Fruit fly (Drosophila melanogaster) whole organism, wandering third instar larva: Measurements from ENCODE around the gene PrBP.

Experiments
- Abd-B ChIP-seq: fragments of >200 bp; optimal IDR thresholded peaks from 2 replicates; lab custom pipeline; 2017; ENCODE audit warnings: missing biosample characterization, missing genetic modification characterization
- CrebA ChIP-seq: fragments of 200-800 bp; sonication (Bioruptor generic); optimal IDR thresholded peaks from 2 replicates; lab custom pipeline; 2016; ENCODE audit warnings: missing biosample characterization, mild to moderate bottlenecking, missing genetic modification characterization, borderline replicate concordance
- Dfd ChIP-seq: fragments of >200 bp; optimal IDR thresholded peaks from 2 replicates; lab custom pipeline; 2017; ENCODE audit warnings: missing biosample characterization, missing genetic modification characterization
- Dif ChIP-seq: fragments of 200-275, 200-300 bp; sonication (Bioruptor generic); optimal IDR thresholded peaks from 2 replicates; lab custom pipeline; 2018; ENCODE audit warnings: missing biosample characterization, missing genetic modification characterization; ENCODE audit not compliant: partially characterized antibody
- HLH106 ChIP-seq: fragments of 200-800 bp; optimal IDR thresholded peaks from 3 replicates; lab custom pipeline; 2019; ENCODE audit warnings: missing biosample characterization, mild to moderate bottlenecking, missing genetic modification characterization, moderate library complexity
- Hnf4 ChIP-seq: fragments of 200-800 bp; sonication (Bioruptor generic); optimal IDR thresholded peaks from 2 replicates; lab custom pipeline; 2016; ENCODE audit warnings: missing biosample characterization, mild to moderate bottlenecking, missing genetic modification characterization
- Hr78 ChIP-seq: fragments of >200 bp; optimal IDR thresholded peaks from 2 replicates; lab custom pipeline; 2017; ENCODE audit warnings: missing biosample characterization, missing genetic modification characterization
- Hr83 ChIP-seq: fragments of 200-300 bp; sonication (Bioruptor generic); optimal IDR thresholded peaks from 2 replicates; lab custom pipeline; 2016; ENCODE audit warnings: missing biosample characterization, mild to moderate bottlenecking, missing genetic modification characterization, moderate library complexity; ENCODE audit not compliant: poor library complexity, severe bottlenecking
- Jra ChIP-seq: sonication (Bioruptor generic); optimal IDR thresholded peaks from 2 replicates; lab custom pipeline; 2016; ENCODE audit warnings: missing biosample characterization, missing genetic modification characterization
- Mio ChIP-seq: sonication (Bioruptor generic); optimal IDR thresholded peaks from 2 replicates; lab custom pipeline; 2016; ENCODE audit warnings: missing biosample characterization, missing genetic modification characterization
- Myc ChIP-seq: fragments of >200 bp; optimal IDR thresholded peaks from 2 replicates; lab custom pipeline; 2017
- N ChIP-seq: fragments of >200 bp; optimal IDR thresholded peaks from 2 replicates; lab custom pipeline; 2018; ENCODE audit warnings: missing biosample characterization, missing external identifiers, missing genetic modification characterization
- OdsH ChIP-seq: fragments of 200-800 bp; sonication (Bioruptor generic); optimal IDR thresholded peaks from 2 replicates; lab custom pipeline; 2016; ENCODE audit warnings: missing biosample characterization, mild to moderate bottlenecking, missing genetic modification characterization
- Rel ChIP-seq, 2 experiments: fragments of 200-800 bp; sonication (Bioruptor generic) in 1 of 2; optimal IDR thresholded peaks; 2 replicates in 1 of 2; 3 replicates in 1 of 2; lab custom pipeline; 2016 to 2019; ENCODE audit warnings: mild to moderate bottlenecking in 2 of 2, missing biosample characterization in 2 of 2, missing genetic modification characterization in 2 of 2, moderate library complexity in 1 of 2
- Sp1 ChIP-seq: fragments of 200-800 bp; sonication (Bioruptor generic); optimal IDR thresholded peaks from 3 replicates; lab custom pipeline; 2019; ENCODE audit warnings: missing biosample characterization, mild to moderate bottlenecking, missing genetic modification characterization, moderate library complexity
- Vsx2 ChIP-seq: fragments of 200-300, 225-300 bp; sonication (Bioruptor generic); optimal IDR thresholded peaks from 2 replicates; lab custom pipeline; 2018; ENCODE audit warnings: missing biosample characterization, missing genetic modification characterization; ENCODE audit not compliant: partially characterized antibody
- br ChIP-seq: fragments of 200-800 bp; sonication (Bioruptor generic); optimal IDR thresholded peaks from 2 replicates; lab custom pipeline; 2016; ENCODE audit warnings: missing biosample characterization, missing genetic modification characterization
- brk ChIP-seq: fragments of 200-800 bp; sonication (Bioruptor generic); optimal IDR thresholded peaks from 2 replicates; lab custom pipeline; 2016; ENCODE audit warnings: missing biosample characterization, mild to moderate bottlenecking, missing genetic modification characterization
- dl ChIP-seq, 2 experiments: fragments of 175-275, 200-275 bp in 1 of 2; fragments of 200-275 bp in 1 of 2; sonication (Bioruptor generic); optimal IDR thresholded peaks; lab custom pipeline; 2018; ENCODE audit warnings: mild to moderate bottlenecking in 2 of 2, missing biosample characterization in 2 of 2, missing genetic modification characterization in 2 of 2, moderate library complexity in 2 of 2; ENCODE audit not compliant: partially characterized antibody in 2 of 2, insufficient read depth in 1 of 2
- dmrt93B ChIP-seq: fragments of 200-800 bp; sonication (Bioruptor generic); optimal IDR thresholded peaks from 2 replicates; lab custom pipeline; 2018; ENCODE audit warnings: missing biosample characterization, mild to moderate bottlenecking, missing genetic modification characterization
- dsf ChIP-seq: sonication (Bioruptor generic); optimal IDR thresholded peaks from 2 replicates; lab custom pipeline; 2016; ENCODE audit warnings: missing biosample characterization, missing genetic modification characterization, borderline replicate concordance
- ey ChIP-seq: fragments of 200-800 bp; sonication (Bioruptor generic); optimal IDR thresholded peaks from 2 replicates; lab custom pipeline; 2016; ENCODE audit warnings: missing biosample characterization, missing genetic modification characterization
- fru ChIP-seq: fragments of 200-800 bp; sonication (Bioruptor generic); optimal IDR thresholded peaks from 3 replicates; lab custom pipeline; 2016; ENCODE audit warnings: missing biosample characterization, mild to moderate bottlenecking, missing genetic modification characterization
- lola ChIP-seq: fragments of >200 bp; optimal IDR thresholded peaks from 2 replicates; lab custom pipeline; 2017; ENCODE audit warnings: missing biosample characterization, missing genetic modification characterization
- psq ChIP-seq: fragments of 200-800 bp; sonication (Bioruptor generic); optimal IDR thresholded peaks from 3 replicates; lab custom pipeline; 2017; ENCODE audit warnings: missing biosample characterization, mild to moderate bottlenecking, missing genetic modification characterization, moderate library complexity
- rgr ChIP-seq: fragments of 200-800 bp; sonication (Bioruptor generic); optimal IDR thresholded peaks from 3 replicates; lab custom pipeline; 2016; ENCODE audit warnings: missing biosample characterization, mild to moderate bottlenecking, missing genetic modification characterization
- sage ChIP-seq: fragments of 200-800 bp; sonication (Bioruptor generic); optimal IDR thresholded peaks from 2 replicates; lab custom pipeline; 2016; ENCODE audit warnings: missing biosample characterization, mild to moderate bottlenecking, missing genetic modification characterization
- sv ChIP-seq: fragments of 200-800 bp; sonication (Bioruptor generic); optimal IDR thresholded peaks from 3 replicates; lab custom pipeline; 2016; ENCODE audit warnings: missing biosample characterization, missing genetic modification characterization
- usp ChIP-seq: fragments of >200 bp; optimal IDR thresholded peaks from 2 replicates; lab custom pipeline; 2017; ENCODE audit warnings: missing biosample characterization, missing genetic modification characterization
- woc ChIP-seq: sonication (Bioruptor generic); optimal IDR thresholded peaks from 2 replicates; lab custom pipeline; 2016; ENCODE audit warnings: missing biosample characterization, mild to moderate bottlenecking, missing genetic modification characterization

The PrBP gene

dm6 chr2L:8691292-8691975 lies 5.7 kb upstream of the PrBP start (continued):
- TF ChIP-seq woc (GFP tag; lab: Kevin White, UChicago) (peak; percentile 85), Dfd (GFP tag; lab: Kevin White, UChicago) (no peak), fru (GFP tag; lab: Kevin White, UChicago) (peak; percentile 89)

dm6 chr2L:8690913-8691291 lies 5.1 kb upstream of the PrBP start:
- TF ChIP-seq Rel (GFP tag; optimal IDR thresholded peaks at IDR 0.05; lab: Kevin White, UChicago) (no peak), Rel (tag; optimal IDR thresholded peaks at IDR 0.05; lab: Kevin White, UChicago) (peak; percentile 75), CrebA (GFP tag; lab: Kevin White, UChicago) (no peak), Hnf4 (GFP tag; lab: Kevin White, UChicago) (no peak), ey (GFP tag; lab: Kevin White, UChicago) (no peak), woc (GFP tag; lab: Kevin White, UChicago) (no peak), dmrt93B (no peak), OdsH (GFP tag; lab: Kevin White, UChicago) (no peak), Sp1 (no peak), Hr78 (GFP tag; lab: Kevin White, UChicago) (no peak), dsf (GFP tag; lab: Kevin White, UChicago) (no peak), brk (GFP tag; lab: Kevin White, UChicago) (no peak), rgr (GFP tag; lab: Kevin White, UChicago) (no peak), dl (GFP tag; optimal IDR thresholded peaks at IDR 0.05; lab: Kevin White, UChicago; ENCODE audit: insufficient read depth in 1 of 2, partially characterized antibody in 2 of 2) (no peak), Dfd (GFP tag; lab: Kevin White, UChicago) (no peak), Vsx2 (no peak), Dif (GFP tag; lab: Kevin White, UChicago) (peak; percentile 9), Hr83 (GFP tag; lab: Kevin White, UChicago) (peak; percentile 13), psq (GFP tag; lab: Kevin White, UChicago) (no peak), br (GFP tag; lab: Kevin White, UChicago) (no peak)

dm6 chr2L:8690382-8690781 lies 4.6 kb upstream of the PrBP start:
- peak; percentile 3 for TF ChIP-seq Hnf4 (GFP tag; lab: Kevin White, UChicago)
- TF ChIP-seq dsf (GFP tag; lab: Kevin White, UChicago) = no peak

- TF ChIP-seq Hr83 (GFP tag; lab: Kevin White, UChicago) = no peak
- no peak for TF ChIP-seq OdsH (GFP tag; lab: Kevin White, UChicago)
- no peak for TF ChIP-seq Dif (GFP tag; lab: Kevin White, UChicago)
- no peak for TF ChIP-seq br (GFP tag; lab: Kevin White, UChicago)
- no peak for TF ChIP-seq HLH106 (tag; lab: Kevin White, UChicago)
Measured at dm6 chr2L:8689853-8690252, 4.1 kb upstream of the PrBP start.

dm6 chr2L:8684276-8684675 lies 1.5 kb downstream of the PrBP start, which contains the start of gene CG9289:
CG9289 (minus strand) TSS chr2L:8684376.
- TF ChIP-seq Hr78 (GFP tag; lab: Kevin White, UChicago) (no peak), CrebA (GFP tag; lab: Kevin White, UChicago) (no peak), brk (GFP tag; lab: Kevin White, UChicago) (no peak), Mio (GFP tag; lab: Kevin White, UChicago) (no peak), psq (GFP tag; lab: Kevin White, UChicago) (no peak), HLH106 (tag; lab: Kevin White, UChicago) (no peak), lola (GFP tag; lab: Kevin White, UChicago) (no peak), N (GFP tag; lab: Kevin White, UChicago) (no peak), woc (GFP tag; lab: Kevin White, UChicago) (no peak), Dfd (GFP tag; lab: Kevin White, UChicago) (no peak), rgr (GFP tag; lab: Kevin White, UChicago) (no peak), Myc (lab: Kevin White, UChicago) (no peak), Abd-B (GFP tag; lab: Kevin White, UChicago) (no peak), Jra (no peak), Dif (GFP tag; lab: Kevin White, UChicago) (no peak), usp (no peak), sage (GFP tag; lab: Kevin White, UChicago) (no peak), sv (no peak), Vsx2 (no peak), dmrt93B (no peak)
